Worm (Caenorhabditis elegans) whole organism, L1 larva: ENCODE data around the gene F55C12.6.
"Not testable (repeated sequence)": the region's sequence is repeated elsewhere in the genome, so short reads cannot be mapped to it uniquely, and the experiment has no call there.

Experiments used
- C04F5.9 ChIP-seq: sonication (generic microtip); optimal IDR thresholded peaks from 2 replicates; lab custom pipeline; 2016; ENCODE audit warnings: missing genetic modification characterization, missing compliant biosample characterization
- C16A3.4 ChIP-seq: fragments of 150-350 bp; optimal IDR thresholded peaks from 2 replicates; lab custom pipeline; 2014; ENCODE audit warnings: missing biosample characterization, missing genetic modification characterization
- F16B12.6 ChIP-seq: fragments of 150-350 bp; optimal IDR thresholded peaks from 2 replicates; lab custom pipeline; 2014; ENCODE audit warnings: missing biosample characterization, missing genetic modification characterization
- aly-2 ChIP-seq: fragments of 150-350 bp; optimal IDR thresholded peaks from 2 replicates; lab custom pipeline; 2014; ENCODE audit warnings: missing biosample characterization, missing genetic modification characterization
- ama-1 ChIP-seq: fragments of 150-350 bp; optimal IDR thresholded peaks from 2 replicates; lab custom pipeline; 2014
- blmp-1 ChIP-seq: fragments of 150-350 bp; optimal IDR thresholded peaks from 2 replicates; lab custom pipeline; 2014; ENCODE audit warnings: missing biosample characterization, missing genetic modification characterization
- ceh-88 ChIP-seq: fragments of 200-800 bp; sonication (Bioruptor generic); IDR thresholded peaks from 2 replicates; pipeline ENCODE4 v1.3.6; 2022; ENCODE audit warnings: missing genetic modification characterization, missing compliant biosample characterization
- ceh-90 ChIP-seq: sonication (generic microtip); optimal IDR thresholded peaks from 2 replicates; lab custom pipeline; 2016; ENCODE audit warnings: missing genetic modification characterization, missing compliant biosample characterization
- ces-1 ChIP-seq: fragments of 150-350 bp; optimal IDR thresholded peaks from 2 replicates; lab custom pipeline; 2014; ENCODE audit warnings: missing biosample characterization, missing genetic modification reagents, missing genetic modification characterization
- efl-1 ChIP-seq, 4 experiments: fragments of 150-350 bp; optimal IDR thresholded peaks in 3 of 4; peaks in 1 of 4; 1 replicate in 1 of 4; 2 replicates in 3 of 4; lab custom pipeline; 2014; ENCODE audit warnings: missing biosample characterization in 2 of 4, missing genetic modification characterization in 2 of 4, missing genetic modification reagents in 2 of 4
- efl-3 ChIP-seq: fragments of 200-800 bp; sonication (Bioruptor generic); optimal IDR thresholded peaks from 2 replicates; lab custom pipeline; 2018; ENCODE audit warnings: mild to moderate bottlenecking, missing genetic modification characterization, missing compliant biosample characterization
- elt-3 ChIP-seq, 6 experiments: fragments of 150-350 bp in 1 of 6; sonication (generic microtip); optimal IDR thresholded peaks; 2 replicates each; lab custom pipeline; 2017 to 2018; ENCODE audit warnings: missing biosample characterization in 6 of 6, missing genetic modification characterization in 6 of 6, inconsistent platforms in 1 of 6
- ets-5 ChIP-seq: fragments of 200-800 bp; sonication (Bioruptor generic); IDR thresholded peaks from 2 replicates; pipeline ENCODE4 v1.3.6; 2022; ENCODE audit warnings: missing genetic modification characterization, missing compliant biosample characterization
- fkh-8 ChIP-seq: sonication (generic microtip); optimal IDR thresholded peaks from 2 replicates; lab custom pipeline; 2016; ENCODE audit warnings: mild to moderate bottlenecking, missing genetic modification characterization, missing compliant biosample characterization
- fos-1 ChIP-seq: fragments of 150-350 bp; optimal IDR thresholded peaks from 2 replicates; lab custom pipeline; 2014; ENCODE audit warnings: missing biosample characterization, missing genetic modification characterization
- grh-1 ChIP-seq: fragments of 200-800 bp; sonication (Bioruptor generic); IDR thresholded peaks from 2 replicates; pipeline ENCODE4 v1.3.6; 2022; ENCODE audit warnings: missing genetic modification reagents, missing genetic modification characterization, missing compliant biosample characterization
- hlh-4 ChIP-seq: sonication (generic microtip); optimal IDR thresholded peaks from 2 replicates; lab custom pipeline; 2016; ENCODE audit warnings: mild to moderate bottlenecking, missing genetic modification characterization, missing compliant biosample characterization
- irx-1 ChIP-seq: sonication (generic microtip); optimal IDR thresholded peaks from 2 replicates; lab custom pipeline; 2016; ENCODE audit warnings: missing genetic modification characterization, missing compliant biosample characterization
- isw-1 ChIP-seq: fragments of 200-800 bp; sonication (Bioruptor generic); IDR thresholded peaks from 2 replicates; pipeline ENCODE4 v1.3.6; 2022; ENCODE audit warnings: missing genetic modification characterization, missing compliant biosample characterization
- lin-13 ChIP-seq: fragments of 150-350 bp; optimal IDR thresholded peaks from 2 replicates; lab custom pipeline; 2014; ENCODE audit warnings: missing biosample characterization, missing genetic modification reagents, missing genetic modification characterization
- lin-14 ChIP-seq: fragments of 200-800 bp; sonication (Bioruptor generic); optimal IDR thresholded peaks from 2 replicates; lab custom pipeline; 2018; ENCODE audit warnings: mild to moderate bottlenecking, missing genetic modification characterization, moderate library complexity, missing compliant biosample characterization
- lin-15B ChIP-seq: fragments of 150-350 bp; sonication (generic microtip); optimal IDR thresholded peaks from 3 replicates; lab custom pipeline; 2014; ENCODE audit warnings: missing biosample characterization, missing genetic modification characterization
- lir-3 ChIP-seq: sonication (generic microtip); optimal IDR thresholded peaks from 2 replicates; lab custom pipeline; 2016; ENCODE audit warnings: mild to moderate bottlenecking, missing genetic modification characterization, moderate library complexity, missing compliant biosample characterization; ENCODE audit not compliant: poor library complexity
- lsy-2 ChIP-seq, 2 experiments: fragments of 150-350 bp; optimal IDR thresholded peaks; 2 replicates each; lab custom pipeline; 2014; ENCODE audit warnings: missing biosample characterization in 2 of 2, missing genetic modification characterization in 2 of 2
- mab-9 ChIP-seq: fragments of 200-800 bp; sonication (Bioruptor generic); IDR thresholded peaks from 2 replicates; pipeline ENCODE4 v1.3.6; 2022; ENCODE audit warnings: missing genetic modification reagents, missing genetic modification characterization, missing compliant biosample characterization
- mdl-1 ChIP-seq, 2 experiments: fragments of 150-350 bp; optimal IDR thresholded peaks; 2 replicates each; lab custom pipeline; 2014 to 2017; ENCODE audit warnings: missing biosample characterization in 2 of 2, missing genetic modification characterization in 2 of 2, inconsistent platforms in 1 of 2
- mef-2 ChIP-seq: fragments of 150-350 bp; optimal IDR thresholded peaks from 2 replicates; lab custom pipeline; 2014; ENCODE audit warnings: missing biosample characterization, missing genetic modification characterization
- mep-1 ChIP-seq: fragments of 150-350 bp; optimal IDR thresholded peaks from 2 replicates; lab custom pipeline; 2014; ENCODE audit warnings: missing biosample characterization, missing genetic modification characterization
- nhr-11 ChIP-seq: fragments of 150-350 bp; optimal IDR thresholded peaks from 2 replicates; lab custom pipeline; 2014; ENCODE audit warnings: missing biosample characterization, missing genetic modification characterization
- nhr-12 ChIP-seq: sonication (generic microtip); optimal IDR thresholded peaks from 2 replicates; lab custom pipeline; 2017; ENCODE audit warnings: missing biosample characterization, missing genetic modification characterization
- nhr-20 ChIP-seq: sonication (generic microtip); optimal IDR thresholded peaks from 2 replicates; lab custom pipeline; 2016; ENCODE audit warnings: mild to moderate bottlenecking, missing genetic modification characterization, missing compliant biosample characterization
- nhr-237 ChIP-seq: fragments of 150-350 bp; optimal IDR thresholded peaks from 2 replicates; lab custom pipeline; 2014; ENCODE audit warnings: missing biosample characterization, missing genetic modification characterization
- nhr-28 ChIP-seq: fragments of 150-350 bp; optimal IDR thresholded peaks from 2 replicates; lab custom pipeline; 2014; ENCODE audit warnings: missing biosample characterization, missing genetic modification characterization
- nhr-47 ChIP-seq: sonication (generic microtip); optimal IDR thresholded peaks from 2 replicates; lab custom pipeline; 2016; ENCODE audit warnings: mild to moderate bottlenecking, missing genetic modification characterization, moderate library complexity, missing compliant biosample characterization
- nhr-71 ChIP-seq: sonication (generic microtip); optimal IDR thresholded peaks from 2 replicates; lab custom pipeline; 2016; ENCODE audit warnings: mild to moderate bottlenecking, missing genetic modification characterization, moderate library complexity, missing compliant biosample characterization
- nhr-76 ChIP-seq: sonication (generic microtip); optimal IDR thresholded peaks from 2 replicates; lab custom pipeline; 2017; ENCODE audit warnings: missing biosample characterization, missing genetic modification characterization
- pax-3 ChIP-seq: fragments of 200-800 bp; sonication (Bioruptor generic); optimal IDR thresholded peaks from 2 replicates; lab custom pipeline; 2018; ENCODE audit warnings: mild to moderate bottlenecking, missing genetic modification characterization, moderate library complexity, missing compliant biosample characterization
- snu-23 ChIP-seq: sonication (generic microtip); optimal IDR thresholded peaks from 2 replicates; lab custom pipeline; 2016; ENCODE audit warnings: missing genetic modification characterization, missing compliant biosample characterization
- sptf-1 ChIP-seq: fragments of 150-350 bp; optimal IDR thresholded peaks from 2 replicates; lab custom pipeline; 2014; ENCODE audit warnings: missing biosample characterization, missing genetic modification characterization
- sup-37 ChIP-seq: fragments of 200-800 bp; sonication (Bioruptor generic); optimal IDR thresholded peaks from 2 replicates; lab custom pipeline; 2018; ENCODE audit warnings: mild to moderate bottlenecking, missing genetic modification characterization, missing compliant biosample characterization
- swsn-7 ChIP-seq: sonication (generic microtip); optimal IDR thresholded peaks from 2 replicates; lab custom pipeline; 2016; ENCODE audit warnings: missing genetic modification characterization, missing compliant biosample characterization
- tbx-2 ChIP-seq: sonication (generic microtip); optimal IDR thresholded peaks from 2 replicates; lab custom pipeline; 2016; ENCODE audit warnings: missing genetic modification characterization, missing compliant biosample characterization
- unc-130 ChIP-seq: fragments of 150-350 bp; optimal IDR thresholded peaks from 2 replicates; lab custom pipeline; 2017; ENCODE audit warnings: missing biosample characterization, missing genetic modification characterization, inconsistent platforms
- unc-30 ChIP-seq: sonication (generic microtip); optimal IDR thresholded peaks from 2 replicates; lab custom pipeline; 2017; ENCODE audit warnings: missing biosample characterization, missing genetic modification characterization
- unc-62 ChIP-seq: fragments of 150-350 bp; optimal IDR thresholded peaks from 2 replicates; lab custom pipeline; 2014; ENCODE audit warnings: missing biosample characterization, missing genetic modification reagents, missing genetic modification characterization
- unc-98 ChIP-seq: fragments of 200-800 bp; sonication (Bioruptor generic); IDR thresholded peaks from 2 replicates; pipeline ENCODE4 v1.3.6; 2022; ENCODE audit warnings: missing genetic modification characterization, missing compliant biosample characterization
- vab-15 ChIP-seq: sonication (generic microtip); optimal IDR thresholded peaks from 2 replicates; lab custom pipeline; 2017; ENCODE audit warnings: missing genotype, mild to moderate bottlenecking, missing genetic modification characterization, missing compliant biosample characterization
- xbp-1 ChIP-seq: sonication (generic microtip); optimal IDR thresholded peaks from 2 replicates; lab custom pipeline; 2016; ENCODE audit warnings: missing genetic modification characterization, missing compliant biosample characterization
- zag-1 ChIP-seq: fragments of 150-350 bp; optimal IDR thresholded peaks from 2 replicates; lab custom pipeline; 2014; ENCODE audit warnings: missing biosample characterization, missing genetic modification characterization
- zip-4 ChIP-seq: fragments of 200-800 bp; sonication (Bioruptor generic); optimal IDR thresholded peaks from 2 replicates; lab custom pipeline; 2018; ENCODE audit warnings: mild to moderate bottlenecking, missing genetic modification characterization, moderate library complexity, missing compliant biosample characterization
- ztf-4 ChIP-seq: fragments of 150-350 bp; optimal IDR thresholded peaks from 2 replicates; lab custom pipeline; 2014; ENCODE audit warnings: missing biosample characterization, missing genetic modification characterization

Gene F55C12.6

DNA sequence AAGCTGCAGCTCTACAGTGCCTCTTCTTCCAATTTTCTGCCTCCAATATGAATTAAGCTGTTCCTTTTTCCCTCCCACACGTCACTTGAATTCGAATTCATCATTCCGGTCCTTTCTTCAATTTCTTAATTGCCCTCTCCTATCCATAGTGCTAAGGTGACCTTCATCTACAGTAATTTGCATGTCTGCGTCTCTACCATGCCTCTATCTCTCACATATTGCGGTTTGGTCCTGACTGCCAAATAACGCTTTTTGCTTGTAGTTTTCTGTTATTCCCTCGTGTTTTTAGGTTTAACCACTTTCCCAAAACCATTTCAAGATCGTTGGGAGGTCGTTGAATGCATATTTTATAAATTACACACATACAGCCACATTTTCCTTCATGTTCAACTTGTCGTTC is 4.7 kb upstream of the F55C12.6 start (continued):
- TF ChIP-seq snu-23 (peak; percentile 32), ets-5 (no peak), pax-3 (tag; lab: Kevin White, UChicago) (no peak), nhr-12 (tag; lab: Kevin White, UChicago) (no peak), unc-98 (GFP tag; lab: Robert Waterston, UW) (no peak), nhr-11 (tag; lab: Kevin White, UChicago) (no peak), lsy-2 (tag; optimal IDR thresholded peaks at IDR 0.05; lab: Kevin White, UChicago) (peak; percentile 4 to 31), sptf-1 (tag; lab: Kevin White, UChicago) (no peak), ceh-88 (no peak), nhr-76 (tag; lab: Kevin White, UChicago) (no peak), ces-1 (GFP tag; lab: Kevin White, UChicago) (no peak), elt-3 (tag; optimal IDR thresholded peaks at IDR 0.05; lab: Kevin White, UChicago) (peak in 1 of 6 experiments; percentile 31), zag-1 (tag; lab: Kevin White, UChicago) (no peak), efl-1 (optimal IDR thresholded peaks at IDR 0.05; lab: Kevin White, UChicago) (peak in 1 of 2 experiments; percentile 2), efl-1 (GFP tag; optimal IDR thresholded peaks at IDR 0.05 in 1 of 2; lab: Kevin White, UChicago) (peak in 1 of 2 experiments; percentile 33), vab-15 (tag; lab: Kevin White, UChicago) (peak; percentile 19), fos-1 (tag; lab: Kevin White, UChicago) (no peak), fkh-8 (tag; lab: Kevin White, UChicago) (no peak), unc-30 (tag; lab: Kevin White, UChicago) (no peak), nhr-47 (tag; lab: Kevin White, UChicago) (no peak), blmp-1 (peak; percentile 63), nhr-237 (tag; lab: Kevin White, UChicago) (no peak), ztf-4 (tag; lab: Kevin White, UChicago) (no peak), nhr-20 (tag; lab: Kevin White, UChicago) (no peak), lin-15B (tag; lab: Kevin White, UChicago) (no peak), lin-13 (no peak), mef-2 (tag; lab: Kevin White, UChicago) (no peak), nhr-28 (tag; lab: Kevin White, UChicago) (no peak), F16B12.6 (no peak), C16A3.4 (no peak)

DNA sequence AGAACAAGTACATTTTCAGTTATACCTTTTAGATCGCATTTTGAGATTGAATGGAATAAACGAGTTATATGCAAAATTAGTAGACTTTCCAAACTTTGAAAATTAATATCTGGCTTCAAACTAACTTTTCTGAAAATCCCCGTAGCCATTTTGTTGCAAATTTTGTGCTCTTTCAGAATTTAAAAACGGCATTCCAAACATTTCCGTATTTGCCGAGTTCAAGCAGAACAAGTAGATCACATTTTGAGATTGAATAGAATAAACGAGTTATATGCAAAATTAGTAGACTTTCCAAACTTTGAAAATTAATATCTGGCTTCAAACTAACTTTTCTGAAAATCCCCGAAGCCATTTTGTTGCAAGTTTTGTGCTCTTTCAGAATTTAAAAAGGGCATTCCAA is 558 bp upstream of the F55C12.6 start, which contains the start of gene F55C12.2:
TSS of gene F55C12.2 (plus strand) at position 301 of the 400 bp plus-strand sequence.
- not testable (repeated sequence) for TF ChIP-seq swsn-7 (tag; lab: Kevin White, UChicago); ama-1; C04F5.9 (tag; lab: Kevin White, UChicago)

DNA sequence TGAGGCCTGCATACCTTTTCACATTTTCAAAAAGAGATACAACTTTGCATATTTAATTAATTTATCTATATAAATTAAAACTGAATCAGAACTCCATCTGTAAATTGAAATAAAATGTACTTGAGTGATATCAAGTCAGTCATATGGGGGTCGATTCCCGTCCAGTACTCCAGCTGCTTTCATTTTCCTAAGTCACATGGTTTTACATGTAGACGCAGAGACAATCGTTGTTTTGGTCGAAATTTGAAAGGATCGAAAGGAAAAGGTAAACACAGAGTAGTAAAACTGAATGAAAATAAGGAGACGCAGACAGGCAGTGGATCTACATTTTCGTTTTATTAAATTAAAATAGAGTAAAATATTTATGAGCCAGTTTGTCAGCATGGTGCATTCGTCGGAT is 1.8 kb downstream of the F55C12.6 start:
- TF ChIP-seq xbp-1 (tag; lab: Kevin White, UChicago) (no peak), unc-62 (GFP tag; lab: Kevin White, UChicago) (no peak), aly-2 (tag; lab: Kevin White, UChicago) (no peak), nhr-71 (peak; percentile 71), nhr-76 (tag; lab: Kevin White, UChicago) (no peak), mdl-1 (tag; optimal IDR thresholded peaks at IDR 0.05; lab: Kevin White, UChicago) (peak in 1 of 2 experiments; percentile 78), nhr-28 (tag; lab: Kevin White, UChicago) (no peak), zip-4 (no peak), irx-1 (tag; lab: Kevin White, UChicago) (peak; percentile 16), mef-2 (tag; lab: Kevin White, UChicago) (no peak), pax-3 (tag; lab: Kevin White, UChicago) (no peak), ceh-90 (tag; lab: Kevin White, UChicago) (no peak), grh-1 (GFP tag; lab: Robert Waterston, UW) (no peak), mep-1 (tag; lab: Kevin White, UChicago) (peak; percentile 82), hlh-4 (tag; lab: Kevin White, UChicago) (no peak), nhr-237 (tag; lab: Kevin White, UChicago) (no peak), unc-130 (peak; percentile 43), efl-3 (GFP tag; lab: Kevin White, UChicago) (no peak), lin-14 (peak; percentile 79), mab-9 (GFP tag; lab: Robert Waterston, UW) (no peak), sup-37 (no peak), ztf-4 (tag; lab: Kevin White, UChicago) (no peak), elt-3 (tag; optimal IDR thresholded peaks at IDR 0.05; lab: Kevin White, UChicago) (peak in 2 of 6 experiments; percentile 31 to 64), tbx-2 (no peak), lir-3 (peak; percentile 4), isw-1 (no peak)
